Worm (Caenorhabditis elegans) whole organism, midembryonic: Measurements from ENCODE around the gene K01D12.5.

Experiments
- flt-1 ChIP-seq: fragments of 200-800 bp; sonication (Bioruptor generic); IDR thresholded peaks from 2 replicates; pipeline ENCODE4 v1.3.6; 2022; ENCODE audit warnings: missing genetic modification characterization, missing compliant biosample characterization
- ref-1 ChIP-seq: fragments of 200-800 bp; sonication (Bioruptor generic); conservative IDR thresholded peaks from 2 replicates; pipeline ENCODE4 v1.3.6; 2022; ENCODE audit warnings: missing genetic modification reagents, missing genetic modification characterization, missing compliant biosample characterization
- ztf-23 ChIP-seq: fragments of 200-800 bp; sonication (Bioruptor generic); IDR thresholded peaks from 2 replicates; pipeline ENCODE4 v1.3.6; 2022; ENCODE audit warnings: missing genetic modification reagents, missing genetic modification characterization, missing compliant biosample characterization
- ztf-29 ChIP-seq: fragments of 200-800 bp; sonication (Bioruptor generic); IDR thresholded peaks from 2 replicates; pipeline ENCODE4 v1.3.6; 2022; ENCODE audit warnings: missing genetic modification reagents, missing genetic modification characterization, missing compliant biosample characterization

- TF ChIP-seq ztf-29 (GFP tag; lab: Robert Waterston, UW) (no peak), ztf-23 (GFP tag; lab: Robert Waterston, UW) (no peak), ref-1 (GFP tag; lab: Robert Waterston, UW) (no peak), flt-1 (no peak)
These were observed 43.8 kb downstream of the K01D12.5 start, which contains the start of gene pals-37 for ce11 chrV:12441420-12441819.
